Worm (Caenorhabditis elegans): ENCODE data around the gene vmo-1.
"Not testable (repeated sequence)": the region's sequence is repeated elsewhere in the genome, so short reads cannot be mapped to it uniquely, and the experiment has no call there.

vmo-1 gene

DNA sequence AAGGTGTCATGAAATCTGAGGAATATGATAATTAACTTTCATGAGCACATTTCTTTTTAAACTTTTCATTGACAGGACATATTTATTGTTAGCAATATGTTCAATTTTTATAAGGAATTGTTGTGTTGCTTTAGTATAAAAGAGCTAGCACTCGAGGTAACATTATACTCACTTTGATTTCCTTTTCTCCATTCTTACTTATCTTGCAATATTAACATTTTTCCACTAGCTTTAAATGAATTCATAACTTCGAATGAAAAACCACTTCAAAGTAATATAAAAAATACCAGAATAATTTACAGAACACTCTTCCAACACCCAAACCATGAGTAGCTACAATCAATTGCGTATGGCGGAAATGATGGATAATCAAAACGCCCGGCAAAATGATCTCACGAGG lies 20.5 kb upstream of the vmo-1 start, which contains the start of gene F26F2.5:
Gene F26F2.5, plus strand, starts transcription at position 301 of the 400 bp plus-strand sequence.
- TF ChIP-seq ztf-16 (tag; optimal IDR thresholded peaks at IDR 0.05) (no peak), C38D4.7 (GFP tag; optimal IDR thresholded peaks at IDR 0.05) (no peak)

DNA sequence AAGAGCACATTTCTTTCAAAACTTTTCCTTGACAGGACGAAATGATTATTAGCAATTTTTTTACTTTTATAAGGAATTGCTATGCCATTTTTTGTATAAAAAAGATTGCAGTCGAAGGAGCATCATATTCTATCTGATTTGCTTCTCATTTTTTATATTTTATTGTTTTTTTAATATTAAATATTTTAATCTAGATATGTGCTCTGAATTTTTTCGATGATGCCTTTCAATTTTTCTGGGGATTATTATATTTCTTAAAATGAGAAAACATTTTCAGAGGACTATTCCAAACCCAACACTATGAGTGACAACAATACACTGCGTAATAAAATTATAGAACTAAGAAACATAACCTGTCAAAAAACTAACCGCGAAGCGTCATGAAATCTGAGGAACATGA lies 16.1 kb upstream of the vmo-1 start, which contains the start of gene F26F2.4:
Gene F26F2.4, plus strand, starts transcription at position 301 of the 400 bp plus-strand sequence.
- TF ChIP-seq ref-2, pha-2, hlh-15 (tag; optimal IDR thresholded peaks at IDR 0.05): not testable (repeated sequence)

DNA sequence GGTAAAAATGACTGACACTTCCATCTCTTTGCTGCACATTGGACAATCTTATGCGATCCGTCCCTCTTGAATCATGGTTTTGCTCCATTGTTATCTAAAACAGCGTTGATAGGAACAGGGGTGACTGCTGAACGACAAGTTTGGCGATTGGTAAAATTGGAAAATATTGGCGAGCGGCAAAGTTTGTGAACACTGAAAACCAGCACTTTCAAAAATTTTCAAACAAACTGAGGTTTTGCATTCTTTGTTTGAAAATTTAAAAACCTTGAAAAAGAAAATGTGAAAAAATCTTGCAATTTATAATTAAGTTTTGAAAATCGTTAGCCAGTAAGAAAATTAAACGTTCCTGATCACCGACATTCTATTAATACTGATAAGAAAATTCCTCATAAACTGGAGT lies 13.6 kb upstream of the vmo-1 start, which contains the start of gene F26F2.3:
Gene F26F2.3, minus strand, starts transcription at position 101 of the 400 bp plus-strand sequence.
- TF ChIP-seq nhr-11 (tag; optimal IDR thresholded peaks at IDR 0.05) = no peak
- TF ChIP-seq ceh-6 (GFP tag; optimal IDR thresholded peaks at IDR 0.05) = no peak
- TF ChIP-seq nfya-1 (tag; optimal IDR thresholded peaks at IDR 0.05) = no peak
- TF ChIP-seq C08G9.2 (tag; optimal IDR thresholded peaks at IDR 0.05) = no peak
- no peak for TF ChIP-seq C38D4.7 (GFP tag; optimal IDR thresholded peaks at IDR 0.05)
- TF ChIP-seq pag-3 (tag; optimal IDR thresholded peaks at IDR 0.05; ENCODE audit: borderline replicate concordance) = no peak
- TF ChIP-seq ztf-16 (tag; optimal IDR thresholded peaks at IDR 0.05) = no peak
- TF ChIP-seq tbx-2 (tag; optimal IDR thresholded peaks at IDR 0.05) = no peak
- no peak for TF ChIP-seq K02D7.2 (tag; optimal IDR thresholded peaks at IDR 0.05)
- no peak for TF ChIP-seq gmeb-2 (tag; optimal IDR thresholded peaks at IDR 0.05)
- no peak for TF ChIP-seq odd-2 (tag; optimal IDR thresholded peaks at IDR 0.05)
- TF ChIP-seq hlh-8 (tag; optimal IDR thresholded peaks at IDR 0.05) = no peak
- TF ChIP-seq hlh-13 (GFP tag; optimal IDR thresholded peaks at IDR 0.05) = no peak
- TF ChIP-seq F13H6.1 (tag; optimal IDR thresholded peaks at IDR 0.05) = no peak
- no peak for TF ChIP-seq eyg-1 (tag; optimal IDR thresholded peaks at IDR 0.05)
- no peak for TF ChIP-seq ceh-14 (tag; optimal IDR thresholded peaks at IDR 0.05)
- TF ChIP-seq elt-2 (tag; optimal IDR thresholded peaks at IDR 0.05) = no peak
- no peak for TF ChIP-seq ceh-31 (tag; optimal IDR thresholded peaks at IDR 0.05)

DNA sequence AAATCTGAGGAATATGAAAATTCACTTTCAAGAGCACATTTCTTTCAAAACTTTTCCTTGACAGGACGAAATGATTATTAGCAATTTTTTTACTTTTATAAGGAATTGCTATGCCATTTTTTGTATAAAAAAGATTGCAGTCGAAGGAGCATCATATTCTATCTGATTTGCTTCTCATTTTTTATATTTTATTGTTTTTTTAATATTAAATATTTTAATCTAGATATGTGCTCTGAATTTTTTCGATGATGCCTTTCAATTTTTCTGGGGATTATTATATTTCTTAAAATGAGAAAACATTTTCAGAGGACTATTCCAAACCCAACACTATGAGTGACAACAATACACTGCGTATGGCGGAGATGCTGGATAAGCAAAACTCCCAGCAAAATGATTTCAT lies 11.2 kb upstream of the vmo-1 start, which contains the start of gene F26F2.13:
Gene F26F2.13, plus strand, starts transcription at position 301 of the 400 bp plus-strand sequence.
- not testable (repeated sequence) for TF ChIP-seq ceh-30 (tag; optimal IDR thresholded peaks at IDR 0.05); K09A11.1 (tag; optimal IDR thresholded peaks at IDR 0.05; ENCODE audit: insufficient read depth); unc-55 (GFP tag; optimal IDR thresholded peaks at IDR 0.05)

DNA sequence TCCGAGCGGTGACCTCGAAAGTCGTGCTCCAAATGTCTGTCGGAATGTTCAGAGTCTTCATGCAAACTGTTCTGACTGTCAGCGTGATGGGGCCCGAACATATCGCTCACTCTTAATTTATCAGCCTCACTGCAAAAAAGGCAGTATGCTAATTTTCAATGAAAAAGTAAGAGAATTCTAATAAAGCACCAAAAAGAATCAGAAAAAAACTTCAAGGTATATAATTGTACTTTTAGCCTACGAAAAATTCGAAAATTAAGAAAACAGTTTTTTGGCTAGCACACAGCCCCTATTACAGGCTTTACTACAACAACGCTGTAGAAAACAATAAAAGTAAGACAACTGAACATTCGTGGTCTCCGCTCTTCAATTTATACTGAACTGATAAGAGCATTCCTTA lies 8.9 kb upstream of the vmo-1 start, which contains the start of gene F26F2.1:
Gene F26F2.1, minus strand, starts transcription at position 101 of the 400 bp plus-strand sequence.
- no peak for TF ChIP-seq nfya-1 (tag; optimal IDR thresholded peaks at IDR 0.05)
- no peak for TF ChIP-seq tbx-7 (tag; optimal IDR thresholded peaks at IDR 0.05)
- TF ChIP-seq ceh-19 (GFP tag; optimal IDR thresholded peaks at IDR 0.05) = no peak
- no peak for TF ChIP-seq npax-4 (tag; optimal IDR thresholded peaks at IDR 0.05)
- TF ChIP-seq dve-1 (tag; optimal IDR thresholded peaks at IDR 0.05) = no peak
- TF ChIP-seq C38D4.7 (GFP tag; optimal IDR thresholded peaks at IDR 0.05) = no peak
- no peak for TF ChIP-seq sdc-2 (tag; optimal IDR thresholded peaks at IDR 0.05)
- no peak for TF ChIP-seq pros-1 (tag; optimal IDR thresholded peaks at IDR 0.05)
- TF ChIP-seq ets-4 (tag; optimal IDR thresholded peaks at IDR 0.05) = no peak
- no peak for TF ChIP-seq Y22D7AL.16 (tag; optimal IDR thresholded peaks at IDR 0.05)
- TF ChIP-seq tbx-2 (tag; optimal IDR thresholded peaks at IDR 0.05) = no peak
- TF ChIP-seq ceh-24 (tag; optimal IDR thresholded peaks at IDR 0.05) = no peak
- TF ChIP-seq fkh-10 (GFP tag; optimal IDR thresholded peaks at IDR 0.05) = no peak
- no peak for TF ChIP-seq pha-4 (tag; optimal IDR thresholded peaks at IDR 0.05)
- no peak for TF ChIP-seq lin-11 (tag; optimal IDR thresholded peaks at IDR 0.05)
- TF ChIP-seq ref-2 (tag; optimal IDR thresholded peaks at IDR 0.05) = no peak
- TF ChIP-seq elt-2 (tag; optimal IDR thresholded peaks at IDR 0.05) = no peak
